Fruit fly (Drosophila melanogaster) whole organism, wandering third instar larva: ENCODE data around the gene CG8565.
"Not testable (repeated sequence)": the region's sequence is repeated elsewhere in the genome, so short reads cannot be mapped to it uniquely, and the experiment has no call there.

Experiments
- Dfd ChIP-seq: fragments of >200 bp; optimal IDR thresholded peaks from 2 replicates; lab custom pipeline; 2017; ENCODE audit warnings: missing biosample characterization, missing genetic modification characterization
- Hr78 ChIP-seq: fragments of >200 bp; optimal IDR thresholded peaks from 2 replicates; lab custom pipeline; 2017; ENCODE audit warnings: missing biosample characterization, missing genetic modification characterization
- Hr83 ChIP-seq: fragments of 200-300 bp; sonication (Bioruptor generic); optimal IDR thresholded peaks from 2 replicates; lab custom pipeline; 2016; ENCODE audit warnings: missing biosample characterization, mild to moderate bottlenecking, missing genetic modification characterization, moderate library complexity; ENCODE audit not compliant: poor library complexity, severe bottlenecking
- Mio ChIP-seq: sonication (Bioruptor generic); optimal IDR thresholded peaks from 2 replicates; lab custom pipeline; 2016; ENCODE audit warnings: missing biosample characterization, missing genetic modification characterization
- Myc ChIP-seq: fragments of >200 bp; optimal IDR thresholded peaks from 2 replicates; lab custom pipeline; 2017
- Rel ChIP-seq, 2 experiments: fragments of 200-800 bp; sonication (Bioruptor generic) in 1 of 2; optimal IDR thresholded peaks; 2 replicates in 1 of 2; 3 replicates in 1 of 2; lab custom pipeline; 2016 to 2019; ENCODE audit warnings: mild to moderate bottlenecking in 2 of 2, missing biosample characterization in 2 of 2, missing genetic modification characterization in 2 of 2, moderate library complexity in 1 of 2
- br ChIP-seq: fragments of 200-800 bp; sonication (Bioruptor generic); optimal IDR thresholded peaks from 2 replicates; lab custom pipeline; 2016; ENCODE audit warnings: missing biosample characterization, missing genetic modification characterization
- dmrt93B ChIP-seq: fragments of 200-800 bp; sonication (Bioruptor generic); optimal IDR thresholded peaks from 2 replicates; lab custom pipeline; 2018; ENCODE audit warnings: missing biosample characterization, mild to moderate bottlenecking, missing genetic modification characterization
- dsf ChIP-seq: sonication (Bioruptor generic); optimal IDR thresholded peaks from 2 replicates; lab custom pipeline; 2016; ENCODE audit warnings: missing biosample characterization, missing genetic modification characterization, borderline replicate concordance
- fru ChIP-seq: fragments of 200-800 bp; sonication (Bioruptor generic); optimal IDR thresholded peaks from 3 replicates; lab custom pipeline; 2016; ENCODE audit warnings: missing biosample characterization, mild to moderate bottlenecking, missing genetic modification characterization
- h ChIP-seq: fragments of 200-800 bp; sonication (Bioruptor generic); optimal IDR thresholded peaks from 3 replicates; lab custom pipeline; 2016; ENCODE audit warnings: missing biosample characterization, mild to moderate bottlenecking, missing genetic modification characterization
- jim ChIP-seq: fragments of 175-275, 200-325 bp; sonication (Bioruptor generic); optimal IDR thresholded peaks from 2 replicates; lab custom pipeline; 2016; ENCODE audit warnings: missing biosample characterization, mild to moderate bottlenecking, missing genetic modification characterization
- lola ChIP-seq: fragments of >200 bp; optimal IDR thresholded peaks from 2 replicates; lab custom pipeline; 2017; ENCODE audit warnings: missing biosample characterization, missing genetic modification characterization
- pan ChIP-seq: fragments of >200 bp; optimal IDR thresholded peaks from 2 replicates; lab custom pipeline; 2017

DNA sequence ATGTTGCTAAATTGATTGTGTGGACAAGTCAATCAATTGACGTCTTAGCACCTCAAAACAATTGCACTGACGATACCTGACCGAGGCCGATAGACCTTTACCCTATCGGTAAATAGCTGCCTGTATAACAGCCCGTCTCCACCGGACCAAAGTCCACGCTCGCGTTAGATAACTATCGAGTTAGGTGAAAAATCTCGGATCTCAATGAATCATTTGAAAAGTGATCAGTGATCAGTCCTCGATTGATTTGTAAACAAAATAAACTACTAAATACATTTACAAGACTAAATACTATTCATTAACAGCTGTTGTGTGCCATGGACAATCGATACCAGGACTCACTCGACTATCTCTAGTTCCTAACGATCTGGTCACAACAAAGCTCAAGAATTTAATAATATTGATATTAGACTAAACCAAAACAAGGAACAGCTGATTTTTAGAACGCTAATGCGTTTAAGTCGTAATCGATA is 38.5 kb upstream of the CG8565 start, which contains the start of the genes sordd2 and CG15602:
- TF ChIP-seq Myc (lab: Kevin White, UChicago); Mio (GFP tag; lab: Kevin White, UChicago); lola (GFP tag; lab: Kevin White, UChicago); dmrt93B (GFP tag; lab: Kevin White, UChicago); Rel (GFP tag; optimal IDR thresholded peaks at IDR 0.05; lab: Kevin White, UChicago); Rel (tag; optimal IDR thresholded peaks at IDR 0.05; lab: Kevin White, UChicago); fru (GFP tag; lab: Kevin White, UChicago); pan (lab: Kevin White, UChicago); Hr83 (GFP tag; lab: Kevin White, UChicago); h (GFP tag; lab: Kevin White, UChicago); br (GFP tag; lab: Kevin White, UChicago); jim; Hr78 (GFP tag; lab: Kevin White, UChicago); Dfd (GFP tag; lab: Kevin White, UChicago); dsf (GFP tag; lab: Kevin White, UChicago): not testable (repeated sequence)
